Worm (Caenorhabditis elegans) whole organism, L4/young adult: ENCODE measurements around the gene unc-41.
"Not testable (repeated sequence)": the region's sequence is repeated elsewhere in the genome, so short reads cannot be mapped to it uniquely, and the experiment has no call there.

Source experiments
- W03F9.2 ChIP-seq: fragments of 150-350 bp; optimal IDR thresholded peaks from 2 replicates; lab custom pipeline; 2014; ENCODE audit warnings: missing biosample characterization, missing genetic modification characterization
- dao-5 ChIP-seq: sonication (generic microtip); optimal IDR thresholded peaks from 2 replicates; lab custom pipeline; 2016; ENCODE audit warnings: missing genotype, missing genetic modification characterization, moderate library complexity, missing compliant biosample characterization
- him-1 ChIP-seq: sonication (generic microtip); optimal IDR thresholded peaks from 2 replicates; lab custom pipeline; 2016; ENCODE audit warnings: missing genotype, missing genetic modification reagents, missing genetic modification characterization, missing compliant biosample characterization

unc-41 gene

ce11 chrV:9976138-9976537 is at the start of gene unc-41:
Gene unc-41 (minus strand): TSS chrV:9976238.
- no peak for TF ChIP-seq him-1 (tag; lab: Kevin White, UChicago)
- TF ChIP-seq dao-5 (tag; lab: Kevin White, UChicago): no peak
- no peak for TF ChIP-seq W03F9.2 (tag; lab: Kevin White, UChicago)

- TF ChIP-seq W03F9.2 (tag; lab: Kevin White, UChicago) (no peak), him-1 (tag; lab: Kevin White, UChicago) (no peak), dao-5 (tag; lab: Kevin White, UChicago) (no peak)
These were observed 47.1 kb upstream of the unc-41 start for ce11 chrV:10023062-10023536.

ce11 chrV:10019934-10020333 is 43.9 kb upstream of the unc-41 start:
- TF ChIP-seq W03F9.2 (tag; lab: Kevin White, UChicago) (no peak), him-1 (tag; lab: Kevin White, UChicago) (no peak), dao-5 (tag; lab: Kevin White, UChicago) (no peak)

- TF ChIP-seq him-1 (tag; lab: Kevin White, UChicago) (no peak), dao-5 (tag; lab: Kevin White, UChicago) (no peak), W03F9.2 (tag; lab: Kevin White, UChicago) (no peak)
These were observed 43.1 kb upstream of the unc-41 start for ce11 chrV:10019083-10019624.

ce11 chrV:10018291-10018690 is 42.3 kb upstream of the unc-41 start:
- TF ChIP-seq dao-5 (tag; lab: Kevin White, UChicago) (no peak), W03F9.2 (tag; lab: Kevin White, UChicago) (peak; percentile 15)

- no peak for TF ChIP-seq dao-5 (tag; lab: Kevin White, UChicago)
- no peak for TF ChIP-seq W03F9.2 (tag; lab: Kevin White, UChicago)
- TF ChIP-seq him-1 (tag; lab: Kevin White, UChicago): no peak
These were observed 36.6 kb upstream of the unc-41 start for ce11 chrV:10012639-10013038.

- TF ChIP-seq dao-5 (tag; lab: Kevin White, UChicago) (no peak), him-1 (tag; lab: Kevin White, UChicago) (no peak), W03F9.2 (tag; lab: Kevin White, UChicago) (no peak)
These were observed 35.6 kb upstream of the unc-41 start, which contains the start of gene lea-1 for ce11 chrV:10011623-10012022. Gene lea-1 (plus strand): TSS chrV:10011923.

- no peak for TF ChIP-seq dao-5 (tag; lab: Kevin White, UChicago)
- TF ChIP-seq W03F9.2 (tag; lab: Kevin White, UChicago): no peak
- TF ChIP-seq him-1 (tag; lab: Kevin White, UChicago): no peak
These were observed 31.4 kb upstream of the unc-41 start for ce11 chrV:10007484-10007883.

- TF ChIP-seq him-1 (tag; lab: Kevin White, UChicago) (no peak), dao-5 (tag; lab: Kevin White, UChicago) (no peak), W03F9.2 (tag; lab: Kevin White, UChicago) (no peak)
These were observed 30.3 kb upstream of the unc-41 start for ce11 chrV:10006374-10006773.

- TF ChIP-seq W03F9.2, him-1, dao-5 (tag; lab: Kevin White, UChicago): not testable (repeated sequence)
These were observed 28.2 kb upstream of the unc-41 start, which contains the start of gene uda-1 for ce11 chrV:10004048-10004761. Gene uda-1 (plus strand): TSS chrV:10004755.

- TF ChIP-seq W03F9.2 (tag; lab: Kevin White, UChicago) (peak; percentile 74), dao-5 (tag; lab: Kevin White, UChicago) (no peak), him-1 (tag; lab: Kevin White, UChicago) (no peak)
These were observed 27.4 kb upstream of the unc-41 start for ce11 chrV:10003315-10003969.

ce11 chrV:10002720-10003119 is 26.7 kb upstream of the unc-41 start:
- TF ChIP-seq dao-5 (tag; lab: Kevin White, UChicago): no peak
- TF ChIP-seq W03F9.2 (tag; lab: Kevin White, UChicago): no peak
- TF ChIP-seq him-1 (tag; lab: Kevin White, UChicago): no peak

ce11 chrV:10000760-10001159 is 24.7 kb upstream of the unc-41 start, which contains the start of gene K08H10.10:
Gene K08H10.10 (plus strand): TSS chrV:10001060.
- TF ChIP-seq him-1 (tag; lab: Kevin White, UChicago) (no peak), W03F9.2 (tag; lab: Kevin White, UChicago) (no peak), dao-5 (tag; lab: Kevin White, UChicago) (no peak)
